Worm (Caenorhabditis elegans) whole organism, L1 larva: ENCODE results near the gene pes-23.
A peak's percentile ranks its signal among the peaks of the same experiment; 100 is the strongest.

ENCODE experiments used
- C34B4.2 ChIP-seq: sonication (generic microtip); optimal IDR thresholded peaks from 2 replicates; lab custom pipeline; 2017; ENCODE audit warnings: mild to moderate bottlenecking, missing genetic modification characterization, missing compliant biosample characterization
- F16B12.6 ChIP-seq: fragments of 150-350 bp; optimal IDR thresholded peaks from 2 replicates; lab custom pipeline; 2014; ENCODE audit warnings: missing biosample characterization, missing genetic modification characterization
- aha-1 ChIP-seq: fragments of 150-350 bp; optimal IDR thresholded peaks from 2 replicates; lab custom pipeline; 2014; ENCODE audit warnings: missing biosample characterization, missing genetic modification characterization
- ama-1 ChIP-seq: fragments of 150-350 bp; optimal IDR thresholded peaks from 2 replicates; lab custom pipeline; 2014
- ceh-63 ChIP-seq: fragments of 200-800 bp; sonication (Bioruptor generic); optimal IDR thresholded peaks from 2 replicates; lab custom pipeline; 2018; ENCODE audit warnings: mild to moderate bottlenecking, missing genetic modification characterization, missing compliant biosample characterization
- ceh-82 ChIP-seq, 3 experiments: fragments of 150-350 bp in 1 of 3; sonication (generic microtip) in 2 of 3; optimal IDR thresholded peaks; 2 replicates each; lab custom pipeline; 2014 to 2017; ENCODE audit warnings: missing biosample characterization in 3 of 3, missing genetic modification characterization in 3 of 3
- ceh-88 ChIP-seq: fragments of 200-800 bp; sonication (Bioruptor generic); IDR thresholded peaks from 2 replicates; pipeline ENCODE4 v1.3.6; 2022; ENCODE audit warnings: missing genetic modification characterization, missing compliant biosample characterization
- ceh-90 ChIP-seq: sonication (generic microtip); optimal IDR thresholded peaks from 2 replicates; lab custom pipeline; 2016; ENCODE audit warnings: missing genetic modification characterization, missing compliant biosample characterization
- ces-1 ChIP-seq: fragments of 150-350 bp; optimal IDR thresholded peaks from 2 replicates; lab custom pipeline; 2014; ENCODE audit warnings: missing biosample characterization, missing genetic modification reagents, missing genetic modification characterization
- efl-3 ChIP-seq: fragments of 200-800 bp; sonication (Bioruptor generic); optimal IDR thresholded peaks from 2 replicates; lab custom pipeline; 2018; ENCODE audit warnings: mild to moderate bottlenecking, missing genetic modification characterization, missing compliant biosample characterization
- egl-27 ChIP-seq, 2 experiments: fragments of 150-350 bp in 1 of 2; sonication (generic microtip); optimal IDR thresholded peaks; 3 replicates each; lab custom pipeline; 2017 to 2018; ENCODE audit warnings: missing biosample characterization in 2 of 2, missing genetic modification characterization in 2 of 2, missing genetic modification reagents in 2 of 2
- elt-3 ChIP-seq, 6 experiments: fragments of 150-350 bp in 1 of 6; sonication (generic microtip); optimal IDR thresholded peaks; 2 replicates each; lab custom pipeline; 2017 to 2018; ENCODE audit warnings: missing biosample characterization in 6 of 6, missing genetic modification characterization in 6 of 6, inconsistent platforms in 1 of 6
- ets-5 ChIP-seq: fragments of 200-800 bp; sonication (Bioruptor generic); IDR thresholded peaks from 2 replicates; pipeline ENCODE4 v1.3.6; 2022; ENCODE audit warnings: missing genetic modification characterization, missing compliant biosample characterization
- fkh-10 ChIP-seq: sonication (generic microtip); optimal IDR thresholded peaks from 2 replicates; lab custom pipeline; 2017; ENCODE audit warnings: missing biosample characterization, missing genetic modification reagents, missing genetic modification characterization
- fkh-8 ChIP-seq: sonication (generic microtip); optimal IDR thresholded peaks from 2 replicates; lab custom pipeline; 2016; ENCODE audit warnings: mild to moderate bottlenecking, missing genetic modification characterization, missing compliant biosample characterization
- fos-1 ChIP-seq: fragments of 150-350 bp; optimal IDR thresholded peaks from 2 replicates; lab custom pipeline; 2014; ENCODE audit warnings: missing biosample characterization, missing genetic modification characterization
- hlh-17 ChIP-seq: fragments of 200-800 bp; sonication (Bioruptor generic); optimal IDR thresholded peaks from 2 replicates; lab custom pipeline; 2018; ENCODE audit warnings: missing genetic modification characterization, mild to moderate bottlenecking, missing compliant biosample characterization, moderate library complexity, borderline replicate concordance
- hlh-4 ChIP-seq: sonication (generic microtip); optimal IDR thresholded peaks from 2 replicates; lab custom pipeline; 2016; ENCODE audit warnings: mild to moderate bottlenecking, missing genetic modification characterization, missing compliant biosample characterization
- irx-1 ChIP-seq: sonication (generic microtip); optimal IDR thresholded peaks from 2 replicates; lab custom pipeline; 2016; ENCODE audit warnings: missing genetic modification characterization, missing compliant biosample characterization
- isw-1 ChIP-seq: fragments of 200-800 bp; sonication (Bioruptor generic); IDR thresholded peaks from 2 replicates; pipeline ENCODE4 v1.3.6; 2022; ENCODE audit warnings: missing genetic modification characterization, missing compliant biosample characterization
- jun-1 ChIP-seq: fragments of 150-350 bp; optimal IDR thresholded peaks from 2 replicates; lab custom pipeline; 2014; ENCODE audit warnings: missing biosample characterization, missing genetic modification reagents, missing genetic modification characterization
- lin-13 ChIP-seq: fragments of 150-350 bp; optimal IDR thresholded peaks from 2 replicates; lab custom pipeline; 2014; ENCODE audit warnings: missing biosample characterization, missing genetic modification reagents, missing genetic modification characterization
- lin-14 ChIP-seq: fragments of 200-800 bp; sonication (Bioruptor generic); optimal IDR thresholded peaks from 2 replicates; lab custom pipeline; 2018; ENCODE audit warnings: mild to moderate bottlenecking, missing genetic modification characterization, moderate library complexity, missing compliant biosample characterization
- lin-35 ChIP-seq, 2 experiments: fragments of 150-350 bp; optimal IDR thresholded peaks; 2 replicates each; lab custom pipeline; 2014; ENCODE audit warnings: missing biosample characterization in 2 of 2, missing genetic modification characterization in 2 of 2, missing genetic modification reagents in 2 of 2
- lin-39 ChIP-seq: fragments of 150-350 bp; optimal IDR thresholded peaks from 2 replicates; lab custom pipeline; 2014; ENCODE audit warnings: missing biosample characterization, missing genetic modification reagents, missing genetic modification characterization
- lir-3 ChIP-seq: sonication (generic microtip); optimal IDR thresholded peaks from 2 replicates; lab custom pipeline; 2016; ENCODE audit warnings: mild to moderate bottlenecking, missing genetic modification characterization, moderate library complexity, missing compliant biosample characterization; ENCODE audit not compliant: poor library complexity
- mep-1 ChIP-seq: fragments of 150-350 bp; optimal IDR thresholded peaks from 2 replicates; lab custom pipeline; 2014; ENCODE audit warnings: missing biosample characterization, missing genetic modification characterization
- nhr-11 ChIP-seq: fragments of 150-350 bp; optimal IDR thresholded peaks from 2 replicates; lab custom pipeline; 2014; ENCODE audit warnings: missing biosample characterization, missing genetic modification characterization
- nhr-237 ChIP-seq: fragments of 150-350 bp; optimal IDR thresholded peaks from 2 replicates; lab custom pipeline; 2014; ENCODE audit warnings: missing biosample characterization, missing genetic modification characterization
- nhr-28 ChIP-seq: fragments of 150-350 bp; optimal IDR thresholded peaks from 2 replicates; lab custom pipeline; 2014; ENCODE audit warnings: missing biosample characterization, missing genetic modification characterization
- nhr-76 ChIP-seq: sonication (generic microtip); optimal IDR thresholded peaks from 2 replicates; lab custom pipeline; 2017; ENCODE audit warnings: missing biosample characterization, missing genetic modification characterization
- nhr-77 ChIP-seq: fragments of 150-350 bp; optimal IDR thresholded peaks from 2 replicates; lab custom pipeline; 2014; ENCODE audit warnings: missing biosample characterization, missing genetic modification characterization
- nhr-84 ChIP-seq: sonication (generic microtip); optimal IDR thresholded peaks from 2 replicates; lab custom pipeline; 2017; ENCODE audit warnings: missing biosample characterization, missing genetic modification characterization
- nhr-85 ChIP-seq: sonication (generic microtip); peaks from one replicate; lab custom pipeline; 2016; ENCODE audit warnings: missing genetic modification characterization, inconsistent platforms, missing compliant biosample characterization
- pag-3 ChIP-seq: sonication (generic microtip); optimal IDR thresholded peaks from 2 replicates; lab custom pipeline; 2017; ENCODE audit warnings: missing genetic modification characterization, mild to moderate bottlenecking, missing compliant biosample characterization, antibody characterized with exemption, borderline replicate concordance; ENCODE audit not compliant: insufficient read depth
- pax-3 ChIP-seq: fragments of 200-800 bp; sonication (Bioruptor generic); optimal IDR thresholded peaks from 2 replicates; lab custom pipeline; 2018; ENCODE audit warnings: mild to moderate bottlenecking, missing genetic modification characterization, moderate library complexity, missing compliant biosample characterization
- pqm-1 ChIP-seq: sonication (generic microtip); optimal IDR thresholded peaks from 3 replicates; lab custom pipeline; 2017; ENCODE audit warnings: missing biosample characterization, missing genetic modification characterization
- rnt-1 ChIP-seq: sonication (generic microtip); optimal IDR thresholded peaks from 2 replicates; lab custom pipeline; 2016; ENCODE audit warnings: mild to moderate bottlenecking, missing genetic modification characterization, moderate library complexity, missing compliant biosample characterization
- skn-1 ChIP-seq: fragments of 150-350 bp; optimal IDR thresholded peaks from 2 replicates; lab custom pipeline; 2014; ENCODE audit warnings: missing biosample characterization, missing genetic modification characterization
- snpc-4 ChIP-seq: fragments of 150-350 bp; optimal IDR thresholded peaks from 2 replicates; lab custom pipeline; 2014; ENCODE audit warnings: missing biosample characterization, missing genetic modification characterization
- snu-23 ChIP-seq: sonication (generic microtip); optimal IDR thresholded peaks from 2 replicates; lab custom pipeline; 2016; ENCODE audit warnings: missing genetic modification characterization, missing compliant biosample characterization
- sox-4 ChIP-seq: sonication (generic microtip); optimal IDR thresholded peaks from 2 replicates; lab custom pipeline; 2016; ENCODE audit warnings: missing genetic modification characterization, missing compliant biosample characterization
- sup-37 ChIP-seq: fragments of 200-800 bp; sonication (Bioruptor generic); optimal IDR thresholded peaks from 2 replicates; lab custom pipeline; 2018; ENCODE audit warnings: mild to moderate bottlenecking, missing genetic modification characterization, missing compliant biosample characterization
- swsn-7 ChIP-seq: sonication (generic microtip); optimal IDR thresholded peaks from 2 replicates; lab custom pipeline; 2016; ENCODE audit warnings: missing genetic modification characterization, missing compliant biosample characterization
- unc-130 ChIP-seq: fragments of 150-350 bp; optimal IDR thresholded peaks from 2 replicates; lab custom pipeline; 2017; ENCODE audit warnings: missing biosample characterization, missing genetic modification characterization, inconsistent platforms
- unc-86 ChIP-seq: sonication (generic microtip); optimal IDR thresholded peaks from 2 replicates; lab custom pipeline; 2016; ENCODE audit warnings: missing genetic modification characterization, missing compliant biosample characterization
- xbp-1 ChIP-seq: sonication (generic microtip); optimal IDR thresholded peaks from 2 replicates; lab custom pipeline; 2016; ENCODE audit warnings: missing genetic modification characterization, missing compliant biosample characterization
- zag-1 ChIP-seq: fragments of 150-350 bp; optimal IDR thresholded peaks from 2 replicates; lab custom pipeline; 2014; ENCODE audit warnings: missing biosample characterization, missing genetic modification characterization
- zip-4 ChIP-seq: fragments of 200-800 bp; sonication (Bioruptor generic); optimal IDR thresholded peaks from 2 replicates; lab custom pipeline; 2018; ENCODE audit warnings: mild to moderate bottlenecking, missing genetic modification characterization, moderate library complexity, missing compliant biosample characterization
- ztf-11 ChIP-seq, 2 experiments: sonication (generic microtip); optimal IDR thresholded peaks; 2 replicates each; lab custom pipeline; 2016 to 2017; ENCODE audit warnings: missing genetic modification characterization in 2 of 2, missing biosample characterization in 1 of 2, missing compliant biosample characterization in 1 of 2
- ztf-4 ChIP-seq: fragments of 150-350 bp; optimal IDR thresholded peaks from 2 replicates; lab custom pipeline; 2014; ENCODE audit warnings: missing biosample characterization, missing genetic modification characterization

pes-23 gene

ce11 chrX:6902958-6903357 is 1.8 kb downstream of the pes-23 start (continued):
- peak in 1 of 6 experiments; percentile 26 for TF ChIP-seq elt-3 (tag; optimal IDR thresholded peaks at IDR 0.05; lab: Kevin White, UChicago)
- TF ChIP-seq sup-37 (GFP tag; lab: Kevin White, UChicago), result no peak
- TF ChIP-seq hlh-17 (GFP tag; lab: Kevin White, UChicago), result no peak
- no peak for TF ChIP-seq ama-1
- peak; percentile 53 for TF ChIP-seq lin-13 (GFP tag; lab: Kevin White, UChicago)
- TF ChIP-seq C34B4.2, result no peak
- TF ChIP-seq lin-14 (GFP tag; lab: Kevin White, UChicago), result peak; percentile 65
- TF ChIP-seq skn-1 (tag; lab: Kevin White, UChicago), result peak; percentile 26
- TF ChIP-seq isw-1 (GFP tag; lab: Robert Waterston, UW), result no peak
- no peak for TF ChIP-seq unc-86 (tag; lab: Kevin White, UChicago)
- no peak for TF ChIP-seq jun-1 (tag; lab: Kevin White, UChicago)
- TF ChIP-seq nhr-77 (tag; lab: Kevin White, UChicago), result peak; percentile 30
- TF ChIP-seq fos-1, result peak; percentile 31
- TF ChIP-seq lin-35 (GFP tag; optimal IDR thresholded peaks at IDR 0.05; lab: Kevin White, UChicago), result peak in 1 of 2 experiments; percentile 73
- TF ChIP-seq fkh-8, result peak; percentile 30
- TF ChIP-seq ets-5 (GFP tag; lab: Robert Waterston, UW), result no peak
- TF ChIP-seq snu-23 (GFP tag; lab: Kevin White, UChicago), result peak; percentile 73
- no peak for TF ChIP-seq aha-1 (tag; lab: Kevin White, UChicago)
- TF ChIP-seq ceh-63 (GFP tag; lab: Kevin White, UChicago), result no peak
- no peak for TF ChIP-seq nhr-237 (tag; lab: Kevin White, UChicago)
- no peak for TF ChIP-seq F16B12.6 (tag; lab: Kevin White, UChicago)
- TF ChIP-seq irx-1 (tag; lab: Kevin White, UChicago), result no peak
- TF ChIP-seq egl-27 (tag; optimal IDR thresholded peaks at IDR 0.05; lab: Kevin White, UChicago), result no peak
- peak; percentile 72 for TF ChIP-seq nhr-85 (tag; lab: Kevin White, UChicago)
- no peak for TF ChIP-seq nhr-84 (tag; lab: Kevin White, UChicago)
- peak; percentile 11 for TF ChIP-seq zip-4 (GFP tag; lab: Kevin White, UChicago)
- TF ChIP-seq swsn-7 (tag; lab: Kevin White, UChicago), result peak; percentile 51
- TF ChIP-seq zag-1 (tag; lab: Kevin White, UChicago), result no peak
- no peak for TF ChIP-seq nhr-11
- no peak for TF ChIP-seq nhr-76 (tag; lab: Kevin White, UChicago)
- no peak for TF ChIP-seq ceh-88 (GFP tag; lab: Robert Waterston, UW)
- TF ChIP-seq snpc-4 (tag; lab: Kevin White, UChicago), result no peak
- TF ChIP-seq mep-1 (tag; lab: Kevin White, UChicago), result peak; percentile 31
- no peak for TF ChIP-seq hlh-4 (tag; lab: Kevin White, UChicago)
- TF ChIP-seq ceh-90, result no peak
- TF ChIP-seq ztf-4, result no peak
- TF ChIP-seq unc-130 (tag; lab: Kevin White, UChicago), result peak; percentile 15
- TF ChIP-seq lir-3 (tag; lab: Kevin White, UChicago), result peak; percentile 36
- TF ChIP-seq rnt-1 (tag; lab: Kevin White, UChicago), result peak; percentile 75
- TF ChIP-seq ztf-11 (tag; optimal IDR thresholded peaks at IDR 0.05; lab: Kevin White, UChicago), result no peak
- TF ChIP-seq pag-3, result no peak
- no peak for TF ChIP-seq pax-3 (tag; lab: Kevin White, UChicago)
- TF ChIP-seq pqm-1 (tag; lab: Kevin White, UChicago), result no peak
- no peak for TF ChIP-seq nhr-28
- no peak for TF ChIP-seq lin-39 (tag; lab: Kevin White, UChicago)
- TF ChIP-seq sox-4, result no peak
- no peak for TF ChIP-seq fkh-10 (GFP tag; lab: Kevin White, UChicago)
- peak; percentile 59 for TF ChIP-seq xbp-1 (tag; lab: Kevin White, UChicago)
- TF ChIP-seq efl-3, result no peak
- no peak for TF ChIP-seq ces-1 (GFP tag; lab: Kevin White, UChicago)
- TF ChIP-seq ceh-82 (tag; optimal IDR thresholded peaks at IDR 0.05; lab: Kevin White, UChicago), result peak in 2 of 3 experiments; percentile 3 to 43
